Fruit fly (Drosophila melanogaster): Measurements from ENCODE around the gene Or67a.

The Or67a gene

dm6 chr3L:9567748-9568147, 38.9 kb downstream of the Or67a start:
- no peak for TF ChIP-seq Sin3A (optimal IDR thresholded peaks at IDR 0.05)
- TF ChIP-seq ttk (optimal IDR thresholded peaks at IDR 0.05) = no peak
- no peak for TF ChIP-seq insv (optimal IDR thresholded peaks at IDR 0.05)
- no peak for TF ChIP-seq psq (optimal IDR thresholded peaks at IDR 0.05)
- TF ChIP-seq h (optimal IDR thresholded peaks at IDR 0.05) = no peak
- no peak for TF ChIP-seq Myc (optimal IDR thresholded peaks at IDR 0.05)

dm6 chr3L:9569194-9569593, 40.3 kb downstream of the Or67a start:
- TF ChIP-seq psq (optimal IDR thresholded peaks at IDR 0.05) = no peak

DNA sequence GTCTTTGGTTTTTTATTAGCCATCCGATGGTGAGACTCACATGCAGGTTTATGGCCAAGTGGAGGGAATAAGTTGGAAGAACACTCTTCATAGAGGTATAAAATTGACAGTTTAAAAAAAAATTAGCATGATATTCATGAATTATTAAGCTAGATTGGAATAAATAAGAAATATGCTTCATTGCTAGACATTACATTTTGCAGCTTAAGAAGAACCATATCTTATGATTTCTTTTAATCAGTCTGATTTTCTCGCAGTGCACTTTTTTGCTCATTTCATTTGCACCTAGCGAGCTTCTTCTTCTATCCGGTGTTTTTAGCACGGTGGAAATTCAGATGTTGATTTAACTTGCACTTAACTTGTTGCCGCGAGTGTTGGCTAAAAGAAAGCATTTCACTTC, 41.0 kb downstream of the Or67a start:
- TF ChIP-seq insv (optimal IDR thresholded peaks at IDR 0.05) (no peak), Myc (optimal IDR thresholded peaks at IDR 0.05) (no peak), ttk (optimal IDR thresholded peaks at IDR 0.05) (no peak), Sin3A (optimal IDR thresholded peaks at IDR 0.05) (no peak), h (optimal IDR thresholded peaks at IDR 0.05) (no peak), psq (optimal IDR thresholded peaks at IDR 0.05) (no peak)

DNA sequence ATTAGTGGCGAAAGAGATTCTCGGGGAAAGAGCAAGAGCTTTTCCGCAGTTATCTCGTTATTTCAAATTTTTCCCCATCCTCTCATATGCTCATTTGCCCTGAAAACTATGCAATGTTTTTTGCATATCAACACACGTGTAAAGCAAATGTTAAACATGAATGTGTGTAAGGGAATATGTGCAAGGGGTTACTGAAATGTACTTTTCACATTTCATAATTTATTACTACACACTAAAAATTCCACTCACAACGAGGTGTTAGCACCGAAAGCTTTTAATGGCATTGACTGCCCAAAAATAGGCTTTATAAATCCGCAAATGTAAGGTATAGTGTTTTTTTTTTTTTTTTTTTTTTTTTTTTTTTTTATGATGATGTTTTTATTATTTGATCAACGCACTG, 42.8 kb downstream of the Or67a start:
- TF ChIP-seq h (optimal IDR thresholded peaks at IDR 0.05) (no peak), ttk (optimal IDR thresholded peaks at IDR 0.05) (no peak), insv (optimal IDR thresholded peaks at IDR 0.05) (no peak), Sin3A (optimal IDR thresholded peaks at IDR 0.05) (no peak), psq (optimal IDR thresholded peaks at IDR 0.05) (no peak), Myc (optimal IDR thresholded peaks at IDR 0.05) (no peak)

All from Kc167 (cell line).